Fruit fly (Drosophila melanogaster): ENCODE measurements around the gene CG33267.

- TF ChIP-seq Dll (optimal IDR thresholded peaks at IDR 0.05): no peak
- TF ChIP-seq pan (optimal IDR thresholded peaks at IDR 0.05): no peak
- TF ChIP-seq psq (optimal IDR thresholded peaks at IDR 0.05): no peak
- TF ChIP-seq EcR (GFP tag; optimal IDR thresholded peaks at IDR 0.05): no peak
- TF ChIP-seq usp (GFP tag; optimal IDR thresholded peaks at IDR 0.05): no peak
These were observed 13.8 kb upstream of the CG33267 start for dm6 chr3L:11550359-11551056.

All from whole organism.